Fruit fly (Drosophila melanogaster): Measurements from ENCODE around the gene hzg.

DNA sequence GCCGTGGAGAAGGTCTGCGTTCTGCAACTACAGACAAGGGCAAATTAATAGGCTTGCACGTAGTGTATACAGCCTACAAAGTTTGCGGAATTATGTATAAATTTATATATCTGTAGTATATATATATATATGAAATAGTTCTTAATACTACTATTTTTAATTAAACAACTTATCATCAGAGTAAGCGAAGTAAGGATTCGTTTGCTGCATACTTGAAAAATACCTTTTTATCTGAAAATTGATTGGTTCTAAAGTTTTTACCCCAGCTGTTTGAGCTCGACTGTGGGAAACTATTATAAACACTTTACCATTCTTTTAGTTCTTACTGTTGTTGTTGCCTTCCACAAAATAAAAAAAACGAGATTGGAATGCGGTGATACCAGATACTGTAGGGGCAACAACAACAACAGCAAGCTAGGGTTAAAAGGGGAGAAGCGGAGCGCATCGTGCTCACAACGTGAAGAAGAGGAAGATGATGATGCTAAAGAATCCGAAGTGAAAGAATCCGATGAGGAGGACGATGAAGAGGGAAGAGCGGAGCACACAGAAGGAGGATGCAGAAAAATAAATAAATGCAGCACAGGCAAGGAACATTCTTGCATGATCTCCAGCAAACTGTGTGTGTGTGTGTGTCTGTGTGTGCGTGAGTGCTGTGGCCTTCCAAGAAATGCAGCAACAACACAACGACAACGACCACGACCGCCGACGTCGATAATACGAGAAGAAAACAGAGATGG lies 38.7 kb upstream of the hzg start:
- TF ChIP-seq CTCF (optimal IDR thresholded peaks at IDR 0.05): no peak
- no peak for TF ChIP-seq CG8478 (optimal IDR thresholded peaks at IDR 0.05)
